Worm (Caenorhabditis elegans) whole organism, L1 larva: ENCODE results near the gene Y73B6BL.37.

Experiments
- C34B4.2 ChIP-seq: sonication (generic microtip); optimal IDR thresholded peaks from 2 replicates; lab custom pipeline; 2017; ENCODE audit warnings: mild to moderate bottlenecking, missing genetic modification characterization, missing compliant biosample characterization
- aly-2 ChIP-seq: fragments of 150-350 bp; optimal IDR thresholded peaks from 2 replicates; lab custom pipeline; 2014; ENCODE audit warnings: missing biosample characterization, missing genetic modification characterization
- blmp-1 ChIP-seq: fragments of 150-350 bp; optimal IDR thresholded peaks from 2 replicates; lab custom pipeline; 2014; ENCODE audit warnings: missing biosample characterization, missing genetic modification characterization
- ceh-88 ChIP-seq: fragments of 200-800 bp; sonication (Bioruptor generic); IDR thresholded peaks from 2 replicates; pipeline ENCODE4 v1.3.6; 2022; ENCODE audit warnings: missing genetic modification characterization, missing compliant biosample characterization
- ceh-90 ChIP-seq: sonication (generic microtip); optimal IDR thresholded peaks from 2 replicates; lab custom pipeline; 2016; ENCODE audit warnings: missing genetic modification characterization, missing compliant biosample characterization
- dpl-1 ChIP-seq, 3 experiments: fragments of 150-350 bp in 2 of 3; sonication (generic microtip) in 1 of 3; optimal IDR thresholded peaks; 2 replicates each; lab custom pipeline; 2014 to 2017; ENCODE audit warnings: missing biosample characterization in 3 of 3, missing genetic modification characterization in 3 of 3, missing genetic modification reagents in 3 of 3
- dsc-1 ChIP-seq: sonication (generic microtip); optimal IDR thresholded peaks from 2 replicates; lab custom pipeline; 2016; ENCODE audit warnings: mild to moderate bottlenecking, missing genetic modification characterization, missing compliant biosample characterization
- efl-1 ChIP-seq, 4 experiments: fragments of 150-350 bp; optimal IDR thresholded peaks in 3 of 4; peaks in 1 of 4; 1 replicate in 1 of 4; 2 replicates in 3 of 4; lab custom pipeline; 2014; ENCODE audit warnings: missing biosample characterization in 2 of 4, missing genetic modification characterization in 2 of 4, missing genetic modification reagents in 2 of 4
- efl-3 ChIP-seq: fragments of 200-800 bp; sonication (Bioruptor generic); optimal IDR thresholded peaks from 2 replicates; lab custom pipeline; 2018; ENCODE audit warnings: mild to moderate bottlenecking, missing genetic modification characterization, missing compliant biosample characterization
- egl-27 ChIP-seq, 2 experiments: fragments of 150-350 bp in 1 of 2; sonication (generic microtip); optimal IDR thresholded peaks; 3 replicates each; lab custom pipeline; 2017 to 2018; ENCODE audit warnings: missing biosample characterization in 2 of 2, missing genetic modification characterization in 2 of 2, missing genetic modification reagents in 2 of 2
- fkh-10 ChIP-seq: sonication (generic microtip); optimal IDR thresholded peaks from 2 replicates; lab custom pipeline; 2017; ENCODE audit warnings: missing biosample characterization, missing genetic modification reagents, missing genetic modification characterization
- isw-1 ChIP-seq: fragments of 200-800 bp; sonication (Bioruptor generic); IDR thresholded peaks from 2 replicates; pipeline ENCODE4 v1.3.6; 2022; ENCODE audit warnings: missing genetic modification characterization, missing compliant biosample characterization
- lin-14 ChIP-seq: fragments of 200-800 bp; sonication (Bioruptor generic); optimal IDR thresholded peaks from 2 replicates; lab custom pipeline; 2018; ENCODE audit warnings: mild to moderate bottlenecking, missing genetic modification characterization, moderate library complexity, missing compliant biosample characterization
- lin-35 ChIP-seq, 2 experiments: fragments of 150-350 bp; optimal IDR thresholded peaks; 2 replicates each; lab custom pipeline; 2014; ENCODE audit warnings: missing biosample characterization in 2 of 2, missing genetic modification characterization in 2 of 2, missing genetic modification reagents in 2 of 2
- lin-39 ChIP-seq: fragments of 150-350 bp; optimal IDR thresholded peaks from 2 replicates; lab custom pipeline; 2014; ENCODE audit warnings: missing biosample characterization, missing genetic modification reagents, missing genetic modification characterization
- lir-3 ChIP-seq: sonication (generic microtip); optimal IDR thresholded peaks from 2 replicates; lab custom pipeline; 2016; ENCODE audit warnings: mild to moderate bottlenecking, missing genetic modification characterization, moderate library complexity, missing compliant biosample characterization; ENCODE audit not compliant: poor library complexity
- mab-9 ChIP-seq: fragments of 200-800 bp; sonication (Bioruptor generic); IDR thresholded peaks from 2 replicates; pipeline ENCODE4 v1.3.6; 2022; ENCODE audit warnings: missing genetic modification reagents, missing genetic modification characterization, missing compliant biosample characterization
- mef-2 ChIP-seq: fragments of 150-350 bp; optimal IDR thresholded peaks from 2 replicates; lab custom pipeline; 2014; ENCODE audit warnings: missing biosample characterization, missing genetic modification characterization
- mep-1 ChIP-seq: fragments of 150-350 bp; optimal IDR thresholded peaks from 2 replicates; lab custom pipeline; 2014; ENCODE audit warnings: missing biosample characterization, missing genetic modification characterization
- nhr-11 ChIP-seq: fragments of 150-350 bp; optimal IDR thresholded peaks from 2 replicates; lab custom pipeline; 2014; ENCODE audit warnings: missing biosample characterization, missing genetic modification characterization
- nhr-20 ChIP-seq: sonication (generic microtip); optimal IDR thresholded peaks from 2 replicates; lab custom pipeline; 2016; ENCODE audit warnings: mild to moderate bottlenecking, missing genetic modification characterization, missing compliant biosample characterization
- nhr-237 ChIP-seq: fragments of 150-350 bp; optimal IDR thresholded peaks from 2 replicates; lab custom pipeline; 2014; ENCODE audit warnings: missing biosample characterization, missing genetic modification characterization
- nhr-28 ChIP-seq: fragments of 150-350 bp; optimal IDR thresholded peaks from 2 replicates; lab custom pipeline; 2014; ENCODE audit warnings: missing biosample characterization, missing genetic modification characterization
- nhr-71 ChIP-seq: sonication (generic microtip); optimal IDR thresholded peaks from 2 replicates; lab custom pipeline; 2016; ENCODE audit warnings: mild to moderate bottlenecking, missing genetic modification characterization, moderate library complexity, missing compliant biosample characterization
- nhr-76 ChIP-seq: sonication (generic microtip); optimal IDR thresholded peaks from 2 replicates; lab custom pipeline; 2017; ENCODE audit warnings: missing biosample characterization, missing genetic modification characterization
- nhr-77 ChIP-seq: fragments of 150-350 bp; optimal IDR thresholded peaks from 2 replicates; lab custom pipeline; 2014; ENCODE audit warnings: missing biosample characterization, missing genetic modification characterization
- nhr-90 ChIP-seq: sonication (generic microtip); optimal IDR thresholded peaks from 2 replicates; lab custom pipeline; 2016; ENCODE audit warnings: mild to moderate bottlenecking, missing genetic modification characterization, missing compliant biosample characterization; ENCODE audit not compliant: poor library complexity
- pag-3 ChIP-seq: sonication (generic microtip); optimal IDR thresholded peaks from 2 replicates; lab custom pipeline; 2017; ENCODE audit warnings: missing genetic modification characterization, mild to moderate bottlenecking, missing compliant biosample characterization, antibody characterized with exemption, borderline replicate concordance; ENCODE audit not compliant: insufficient read depth
- pqm-1 ChIP-seq: sonication (generic microtip); optimal IDR thresholded peaks from 3 replicates; lab custom pipeline; 2017; ENCODE audit warnings: missing biosample characterization, missing genetic modification characterization
- skn-1 ChIP-seq: fragments of 150-350 bp; optimal IDR thresholded peaks from 2 replicates; lab custom pipeline; 2014; ENCODE audit warnings: missing biosample characterization, missing genetic modification characterization
- snpc-4 ChIP-seq: fragments of 150-350 bp; optimal IDR thresholded peaks from 2 replicates; lab custom pipeline; 2014; ENCODE audit warnings: missing biosample characterization, missing genetic modification characterization
- sptf-1 ChIP-seq: fragments of 150-350 bp; optimal IDR thresholded peaks from 2 replicates; lab custom pipeline; 2014; ENCODE audit warnings: missing biosample characterization, missing genetic modification characterization
- swsn-7 ChIP-seq: sonication (generic microtip); optimal IDR thresholded peaks from 2 replicates; lab custom pipeline; 2016; ENCODE audit warnings: missing genetic modification characterization, missing compliant biosample characterization
- tbx-2 ChIP-seq: sonication (generic microtip); optimal IDR thresholded peaks from 2 replicates; lab custom pipeline; 2016; ENCODE audit warnings: missing genetic modification characterization, missing compliant biosample characterization
- unc-30 ChIP-seq: sonication (generic microtip); optimal IDR thresholded peaks from 2 replicates; lab custom pipeline; 2017; ENCODE audit warnings: missing biosample characterization, missing genetic modification characterization
- unc-62 ChIP-seq: fragments of 150-350 bp; optimal IDR thresholded peaks from 2 replicates; lab custom pipeline; 2014; ENCODE audit warnings: missing biosample characterization, missing genetic modification reagents, missing genetic modification characterization
- vab-15 ChIP-seq: sonication (generic microtip); optimal IDR thresholded peaks from 2 replicates; lab custom pipeline; 2017; ENCODE audit warnings: missing genotype, mild to moderate bottlenecking, missing genetic modification characterization, missing compliant biosample characterization
- zag-1 ChIP-seq: fragments of 150-350 bp; optimal IDR thresholded peaks from 2 replicates; lab custom pipeline; 2014; ENCODE audit warnings: missing biosample characterization, missing genetic modification characterization

Y73B6BL.37 gene

ce11 chrIV:6522305-6522917 is 35.3 kb downstream of the Y73B6BL.37 start, which contains the start of gene ddi-1:
ddi-1 (plus strand) TSS chrIV:6522867.
- TF ChIP-seq blmp-1 (tag; lab: Kevin White, UChicago) (no peak), efl-1 (optimal IDR thresholded peaks at IDR 0.05; lab: Kevin White, UChicago) (no peak), efl-1 (GFP tag; optimal IDR thresholded peaks at IDR 0.05 in 1 of 2; lab: Kevin White, UChicago) (peak in 1 of 2 experiments; percentile 9), dpl-1 (GFP tag; optimal IDR thresholded peaks at IDR 0.05; lab: Kevin White, UChicago) (peak in 1 of 3 experiments; percentile 5), zag-1 (tag; lab: Kevin White, UChicago) (no peak), lin-35 (GFP tag; optimal IDR thresholded peaks at IDR 0.05; lab: Kevin White, UChicago) (peak in 1 of 2 experiments; percentile 33), egl-27 (tag; optimal IDR thresholded peaks at IDR 0.05; lab: Kevin White, UChicago) (no peak), skn-1 (peak; percentile 82)

ce11 chrIV:6523773-6524172 is 36.6 kb downstream of the Y73B6BL.37 start:
- TF ChIP-seq unc-30 (tag; lab: Kevin White, UChicago) = no peak
- TF ChIP-seq nhr-28 (tag; lab: Kevin White, UChicago) = no peak
- no peak for TF ChIP-seq tbx-2 (tag; lab: Kevin White, UChicago)
- TF ChIP-seq sptf-1 (tag; lab: Kevin White, UChicago) = no peak
- TF ChIP-seq isw-1 = no peak
- TF ChIP-seq C34B4.2 (tag; lab: Kevin White, UChicago) = no peak
- TF ChIP-seq nhr-20 (tag; lab: Kevin White, UChicago) = no peak
- no peak for TF ChIP-seq unc-62
- no peak for TF ChIP-seq nhr-77
- no peak for TF ChIP-seq swsn-7 (tag; lab: Kevin White, UChicago)
- TF ChIP-seq aly-2 = no peak
- TF ChIP-seq ceh-90 (tag; lab: Kevin White, UChicago) = no peak
- TF ChIP-seq nhr-76 (tag; lab: Kevin White, UChicago) = no peak
- TF ChIP-seq nhr-71 (tag; lab: Kevin White, UChicago) = no peak
- TF ChIP-seq dsc-1 (tag; lab: Kevin White, UChicago) = no peak
- TF ChIP-seq mef-2 (tag; lab: Kevin White, UChicago) = no peak
- no peak for TF ChIP-seq lin-35 (GFP tag; optimal IDR thresholded peaks at IDR 0.05; lab: Kevin White, UChicago)
- no peak for TF ChIP-seq nhr-237

- TF ChIP-seq efl-1 (optimal IDR thresholded peaks at IDR 0.05; lab: Kevin White, UChicago) (no peak), efl-1 (GFP tag; optimal IDR thresholded peaks at IDR 0.05 in 1 of 2; lab: Kevin White, UChicago) (peak in 1 of 2 experiments; percentile 65), nhr-11 (tag; lab: Kevin White, UChicago) (no peak), nhr-90 (tag; lab: Kevin White, UChicago) (no peak), nhr-28 (tag; lab: Kevin White, UChicago) (no peak), swsn-7 (tag; lab: Kevin White, UChicago) (no peak)
These were observed 37.4 kb downstream of the Y73B6BL.37 start, which contains the start of gene C01G5.5 for ce11 chrIV:6524531-6524930. C01G5.5 (plus strand) TSS chrIV:6524610.

- TF ChIP-seq aly-2 (no peak), mef-2 (tag; lab: Kevin White, UChicago) (no peak), vab-15 (tag; lab: Kevin White, UChicago) (no peak), pag-3 (tag; lab: Kevin White, UChicago) (no peak), nhr-28 (tag; lab: Kevin White, UChicago) (no peak), isw-1 (no peak)
These were observed 39.4 kb downstream of the Y73B6BL.37 start for ce11 chrIV:6526522-6526921.

ce11 chrIV:6528202-6528601 is 41.1 kb downstream of the Y73B6BL.37 start:
- TF ChIP-seq zag-1 (tag; lab: Kevin White, UChicago) (no peak), lin-39 (no peak)

- TF ChIP-seq lir-3 (tag; lab: Kevin White, UChicago) (no peak), snpc-4 (tag; lab: Kevin White, UChicago) (no peak), mab-9 (GFP tag; lab: Robert Waterston, UW) (no peak), lin-14 (GFP tag; lab: Kevin White, UChicago) (no peak), pqm-1 (tag; lab: Kevin White, UChicago) (no peak), efl-3 (GFP tag; lab: Kevin White, UChicago) (no peak), mep-1 (tag; lab: Kevin White, UChicago) (no peak), nhr-77 (no peak), fkh-10 (GFP tag; lab: Kevin White, UChicago) (no peak), unc-30 (tag; lab: Kevin White, UChicago) (no peak), ceh-88 (no peak)
These were observed 42.7 kb downstream of the Y73B6BL.37 start for ce11 chrIV:6529832-6530231.
